Worm (Caenorhabditis elegans): Measurements from ENCODE around the gene gcy-15.
"Not testable (repeated sequence)": the region's sequence is repeated elsewhere in the genome, so short reads cannot be mapped to it uniquely, and the experiment has no call there.

DNA sequence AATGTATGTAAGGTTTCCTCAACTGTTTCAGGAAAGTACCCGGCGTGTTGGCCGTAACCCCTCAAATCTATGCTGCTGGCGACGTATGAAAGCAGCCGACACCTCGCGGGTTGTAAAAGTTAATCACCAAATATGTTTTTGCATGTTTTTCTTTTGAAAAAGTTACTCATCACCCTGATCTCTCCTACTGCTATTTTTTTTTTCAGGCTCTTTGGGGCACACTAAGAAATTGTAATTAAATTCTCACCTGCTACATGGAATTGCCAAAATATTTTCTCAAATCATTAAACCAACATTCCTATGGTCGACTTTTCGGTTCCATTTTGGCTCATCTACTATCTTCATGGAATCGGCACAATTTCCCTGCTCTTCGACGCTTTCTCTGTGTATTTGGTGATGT is 12.0 kb downstream of the gcy-15 start, which contains the start of gene sri-78:
- TF ChIP-seq snpc-4 (tag; optimal IDR thresholded peaks at IDR 0.05); ztf-11 (tag; optimal IDR thresholded peaks at IDR 0.05); sma-9 (GFP tag; optimal IDR thresholded peaks at IDR 0.05); sma-9 (tag; optimal IDR thresholded peaks at IDR 0.05); nhr-25 (tag; optimal IDR thresholded peaks at IDR 0.05); unc-39 (tag; optimal IDR thresholded peaks at IDR 0.05); gmeb-1 (tag; optimal IDR thresholded peaks at IDR 0.05); ama-1 (optimal IDR thresholded peaks at IDR 0.05); mdl-1 (tag; optimal IDR thresholded peaks at IDR 0.05); lin-13 (GFP tag; optimal IDR thresholded peaks at IDR 0.05): not testable (repeated sequence)
